Worm (Caenorhabditis elegans) whole organism, L4 larva: ENCODE results near the gene pbs-6.

Experiments used
- ama-1 ChIP-seq: fragments of 150-350 bp; optimal IDR thresholded peaks from 2 replicates; lab custom pipeline; 2014; ENCODE audit warnings: inconsistent platforms, mixed read lengths
- ceh-28 ChIP-seq: fragments of 150-350 bp; optimal IDR thresholded peaks from 2 replicates; lab custom pipeline; 2014; ENCODE audit warnings: missing biosample characterization, missing genetic modification reagents, missing genetic modification characterization
- cey-2 ChIP-seq: sonication (generic microtip); optimal IDR thresholded peaks from 3 replicates; lab custom pipeline; 2017; ENCODE audit warnings: missing genetic modification characterization, mild to moderate bottlenecking, missing compliant biosample characterization, antibody characterized with exemption, borderline replicate concordance; ENCODE audit not compliant: insufficient read depth
- egl-27 ChIP-seq: sonication (generic microtip); optimal IDR thresholded peaks from 3 replicates; lab custom pipeline; 2017; ENCODE audit warnings: missing biosample characterization, missing genetic modification reagents, missing genetic modification characterization
- lin-15B ChIP-seq: fragments of 150-350 bp; sonication (generic microtip); optimal IDR thresholded peaks from 3 replicates; lab custom pipeline; 2014; ENCODE audit warnings: missing biosample characterization, missing genetic modification characterization
- lin-38 ChIP-seq: fragments of 200-800 bp; sonication (Bioruptor generic); IDR thresholded peaks from 2 replicates; pipeline ENCODE4 v1.3.6; 2022; ENCODE audit warnings: missing genetic modification reagents, missing genetic modification characterization, missing compliant biosample characterization
- mdl-1 ChIP-seq, 2 experiments: fragments of 150-350 bp in 1 of 2; sonication (generic microtip) in 1 of 2; optimal IDR thresholded peaks; 2 replicates each; lab custom pipeline; 2014 to 2017; ENCODE audit warnings: missing biosample characterization in 2 of 2, missing genetic modification characterization in 2 of 2
- mep-1 ChIP-seq: fragments of 150-350 bp; sonication (generic microtip); optimal IDR thresholded peaks from 3 replicates; lab custom pipeline; 2014; ENCODE audit warnings: missing biosample characterization, missing genetic modification characterization
- nhr-42 ChIP-seq: fragments of 200-800 bp; sonication (Bioruptor generic); IDR thresholded peaks from 2 replicates; pipeline ENCODE4 v1.3.6; 2022; ENCODE audit warnings: missing genetic modification characterization, missing compliant biosample characterization
- php-3 ChIP-seq: fragments of 200-800 bp; sonication (Bioruptor generic); IDR thresholded peaks from 2 replicates; pipeline ENCODE4 v1.3.6; 2022; ENCODE audit warnings: missing genetic modification reagents, missing genetic modification characterization, missing compliant biosample characterization
- snpc-4 ChIP-seq: fragments of 150-350 bp; optimal IDR thresholded peaks from 2 replicates; lab custom pipeline; 2014; ENCODE audit warnings: missing biosample characterization, missing genetic modification characterization
- unc-130 ChIP-seq: sonication (generic microtip); optimal IDR thresholded peaks from 2 replicates; lab custom pipeline; 2016; ENCODE audit warnings: missing genetic modification reagents, missing genetic modification characterization, missing compliant biosample characterization
- zag-1 ChIP-seq: fragments of 150-350 bp; optimal IDR thresholded peaks from 2 replicates; lab custom pipeline; 2014; ENCODE audit warnings: missing biosample characterization, missing genetic modification characterization

DNA sequence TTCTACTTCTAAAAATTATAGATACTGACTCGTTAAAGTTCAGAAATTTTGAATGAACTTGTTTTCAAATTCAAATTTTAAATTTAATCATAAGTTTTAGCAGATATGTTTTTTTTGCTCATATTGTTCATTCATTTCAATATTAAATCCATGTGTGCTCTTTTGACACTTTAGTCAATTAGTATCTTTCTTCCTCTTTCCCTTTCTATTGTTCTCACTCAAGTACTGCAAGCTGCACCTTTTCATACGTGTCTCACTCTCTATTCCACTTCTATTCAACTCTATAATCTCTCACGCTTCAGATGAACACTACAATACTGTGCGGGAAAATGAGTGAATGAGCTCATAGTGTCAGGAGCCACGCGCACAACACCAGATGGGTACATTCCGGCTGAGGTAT is 26.0 kb downstream of the pbs-6 start, which contains the start of gene C30A5.16:
- TF ChIP-seq php-3 (GFP tag; lab: Robert Waterston, UW) (no peak), cey-2 (tag; lab: Kevin White, UChicago) (no peak), mdl-1 (tag; optimal IDR thresholded peaks at IDR 0.05; lab: Kevin White, UChicago) (no peak), unc-130 (GFP tag; lab: Kevin White, UChicago) (no peak), ama-1 (lab: Kevin White, UChicago) (no peak), lin-38 (GFP tag; lab: Robert Waterston, UW) (no peak), nhr-42 (GFP tag; lab: Robert Waterston, UW) (no peak), ceh-28 (tag; lab: Kevin White, UChicago) (no peak), snpc-4 (tag; lab: Kevin White, UChicago) (no peak), zag-1 (tag; lab: Kevin White, UChicago) (no peak), lin-15B (tag; lab: Kevin White, UChicago) (no peak), egl-27 (tag; lab: Kevin White, UChicago) (no peak), mep-1 (no peak)
